Fruit fly (Drosophila melanogaster) whole organism, embryonic: ENCODE results near the gene Pxn.

ENCODE experiments used
- CG10462 ChIP-seq: fragments of 200-800 bp; sonication (Bioruptor generic); optimal IDR thresholded peaks from 2 replicates; lab custom pipeline; 2016; ENCODE audit warnings: missing biosample characterization, missing genetic modification characterization
- CG11247 ChIP-seq: fragments of 200-800 bp; sonication (Bioruptor generic); IDR thresholded peaks from 2 replicates; pipeline ENCODE4 v1.3.6; 2022; ENCODE audit warnings: missing biosample characterization, missing genetic modification characterization
- CG16813 ChIP-seq: fragments of 200-800 bp; sonication (Bioruptor generic); IDR thresholded peaks from 3 replicates; pipeline ENCODE4 v1.3.6; 2022; ENCODE audit warnings: missing biosample characterization, missing genetic modification characterization; ENCODE audit not compliant: partially characterized antibody
- CG18619 ChIP-seq: fragments of 200-800 bp; sonication (Bioruptor generic); optimal IDR thresholded peaks from 3 replicates; lab custom pipeline; 2017; ENCODE audit warnings: missing biosample characterization, mild to moderate bottlenecking, missing genetic modification characterization
- CG2875 ChIP-seq: fragments of 200-800 bp; sonication (Bioruptor generic); optimal IDR thresholded peaks from 2 replicates; lab custom pipeline; 2017; ENCODE audit warnings: missing biosample characterization, mild to moderate bottlenecking, missing genetic modification characterization, missing genetic modification reagents
- CG34224 ChIP-seq: fragments of 200-800 bp; sonication (Bioruptor generic); IDR thresholded peaks from 3 replicates; pipeline ENCODE4 v1.3.6; 2022; ENCODE audit warnings: missing biosample characterization, missing genetic modification characterization; ENCODE audit not compliant: partially characterized antibody
- CG7271 ChIP-seq: fragments of 200-800 bp; sonication (Bioruptor generic); optimal IDR thresholded peaks from 2 replicates; lab custom pipeline; 2018; ENCODE audit warnings: missing biosample characterization, mild to moderate bottlenecking, missing genetic modification characterization, moderate library complexity
- D19A ChIP-seq: fragments of 200-800 bp; optimal IDR thresholded peaks from 3 replicates; lab custom pipeline; 2019; ENCODE audit warnings: missing biosample characterization, mild to moderate bottlenecking, missing genetic modification characterization, moderate library complexity
- Doc2 ChIP-seq: fragments of 200-800 bp; sonication (Bioruptor generic); IDR thresholded peaks from 2 replicates; pipeline ENCODE4 v1.3.6; 2022; ENCODE audit warnings: missing biosample characterization, missing genetic modification characterization
- Dp ChIP-seq: fragments of 200-800 bp; sonication (Bioruptor generic); optimal IDR thresholded peaks from 2 replicates; lab custom pipeline; 2018; ENCODE audit warnings: missing biosample characterization, mild to moderate bottlenecking, missing genetic modification characterization, moderate library complexity
- Ets65A ChIP-seq: fragments of 200-800 bp; sonication (Bioruptor generic); peaks from one replicate; lab custom pipeline; 2016; ENCODE audit warnings: missing biosample characterization, missing genetic modification characterization
- HHEX ChIP-seq: fragments of 200-800 bp; sonication (Bioruptor generic); optimal IDR thresholded peaks from 3 replicates; lab custom pipeline; 2017; ENCODE audit warnings: missing biosample characterization, mild to moderate bottlenecking, missing genetic modification characterization, missing genetic modification reagents
- HLH3B ChIP-seq: fragments of 200-800 bp; sonication (Bioruptor generic); IDR thresholded peaks from 2 replicates; pipeline ENCODE4 v1.3.6; 2022; ENCODE audit warnings: missing biosample characterization, missing genetic modification characterization
- HmgD ChIP-seq: fragments of 200-800 bp; sonication (Bioruptor generic); optimal IDR thresholded peaks from 3 replicates; lab custom pipeline; 2016; ENCODE audit warnings: missing biosample characterization, missing genetic modification characterization
- Hsf ChIP-seq: fragments of 200-800 bp; sonication (Bioruptor generic); optimal IDR thresholded peaks from 3 replicates; lab custom pipeline; 2016; ENCODE audit warnings: missing biosample characterization, missing genetic modification characterization
- Jarid2 ChIP-seq: fragments of 200-800 bp; sonication (Bioruptor generic); optimal IDR thresholded peaks from 3 replicates; lab custom pipeline; 2017; ENCODE audit warnings: mild to moderate bottlenecking, missing biosample characterization, missing genetic modification reagents, missing genetic modification characterization
- Lim3 ChIP-seq: fragments of 200-800 bp; sonication (Bioruptor generic); IDR thresholded peaks from 2 replicates; pipeline ENCODE4 v1.3.6; 2022; ENCODE audit warnings: missing biosample characterization, missing genetic modification characterization
- Mad ChIP-seq: fragments of 200-800 bp; sonication (Bioruptor generic); optimal IDR thresholded peaks from 2 replicates; lab custom pipeline; 2016; ENCODE audit warnings: missing biosample characterization, missing genetic modification characterization
- Max ChIP-seq: fragments of 200-800 bp; sonication (Bioruptor generic); optimal IDR thresholded peaks from 2 replicates; lab custom pipeline; 2016; ENCODE audit warnings: missing biosample characterization, mild to moderate bottlenecking, missing genetic modification characterization
- Meics ChIP-seq: fragments of 200-800 bp; sonication (Bioruptor generic); optimal IDR thresholded peaks from 2 replicates; lab custom pipeline; 2017; ENCODE audit warnings: missing biosample characterization, mild to moderate bottlenecking, missing genetic modification characterization
- Scr ChIP-seq: fragments of 200-800 bp; sonication (Bioruptor generic); IDR thresholded peaks from 2 replicates; pipeline ENCODE4 v1.3.6; 2022; ENCODE audit warnings: missing biosample characterization, missing genetic modification characterization; ENCODE audit not compliant: partially characterized antibody
- Ssrp ChIP-seq: fragments of 200-800 bp; sonication (Bioruptor generic); optimal IDR thresholded peaks from 2 replicates; lab custom pipeline; 2018; ENCODE audit warnings: missing biosample characterization, mild to moderate bottlenecking, missing genetic modification characterization, moderate library complexity
- Stat92E ChIP-seq, 3 experiments: fragments of >200 bp in 2 of 3; fragments of 200-800 bp in 1 of 3; sonication (Bioruptor generic) in 1 of 3; optimal IDR thresholded peaks; 2 replicates each; lab custom pipeline; 2017 to 2019; ENCODE audit warnings: missing biosample characterization in 3 of 3, missing genetic modification characterization in 3 of 3, mild to moderate bottlenecking in 1 of 3, moderate library complexity in 1 of 3
- abd-A ChIP-seq: fragments of 200-800 bp; sonication (Bioruptor generic); optimal IDR thresholded peaks from 3 replicates; lab custom pipeline; 2019; ENCODE audit warnings: missing biosample characterization, mild to moderate bottlenecking, missing genetic modification characterization, moderate library complexity
- amos ChIP-seq: fragments of 200-800 bp; sonication (Bioruptor generic); IDR thresholded peaks from 2 replicates; pipeline ENCODE4 v1.3.6; 2022; ENCODE audit warnings: missing biosample characterization, missing genetic modification characterization; ENCODE audit not compliant: partially characterized antibody
- ato ChIP-seq: fragments of 200-800 bp; sonication (Bioruptor generic); IDR thresholded peaks from 2 replicates; pipeline ENCODE4 v1.3.6; 2022; ENCODE audit warnings: missing biosample characterization, missing genetic modification characterization; ENCODE audit not compliant: partially characterized antibody
- cas ChIP-seq: fragments of 200-800 bp; sonication (Bioruptor generic); IDR thresholded peaks from 2 replicates; pipeline ENCODE4 v1.3.6; 2022; ENCODE audit warnings: missing biosample characterization, missing genetic modification characterization
- crc ChIP-seq: fragments of 200-800 bp; sonication (Bioruptor generic); optimal IDR thresholded peaks from 2 replicates; lab custom pipeline; 2016; ENCODE audit warnings: missing biosample characterization, missing genetic modification characterization
- dimm ChIP-seq: fragments of 200-800 bp; sonication (Bioruptor generic); IDR thresholded peaks from 2 replicates; pipeline ENCODE4 v1.3.6; 2022; ENCODE audit warnings: missing biosample characterization, missing genetic modification characterization
- dm ChIP-seq: fragments of 200-800 bp; sonication (Bioruptor generic); optimal IDR thresholded peaks from 3 replicates; lab custom pipeline; 2016; ENCODE audit warnings: missing biosample characterization, missing genetic modification characterization
- dmrt11E ChIP-seq: fragments of 200-800 bp; sonication (Bioruptor generic); optimal IDR thresholded peaks from 3 replicates; lab custom pipeline; 2018; ENCODE audit warnings: missing biosample characterization, mild to moderate bottlenecking, missing genetic modification characterization, moderate library complexity
- esg ChIP-seq: fragments of 200-800 bp; sonication (Bioruptor generic); conservative IDR thresholded peaks from 2 replicates; pipeline ENCODE4 v1.3.6; 2022; ENCODE audit warnings: missing biosample characterization, missing genetic modification characterization
- ftz-f1 ChIP-seq: fragments of 200-800 bp; sonication (Bioruptor generic); optimal IDR thresholded peaks from 2 replicates; lab custom pipeline; 2016; ENCODE audit warnings: missing biosample characterization, missing genetic modification characterization
- fu2 ChIP-seq: fragments of 200-800 bp; sonication (Bioruptor generic); optimal IDR thresholded peaks from 2 replicates; lab custom pipeline; 2016; ENCODE audit warnings: missing biosample characterization, missing genetic modification characterization
- h ChIP-seq: fragments of >200 bp; optimal IDR thresholded peaks from 2 replicates; lab custom pipeline; 2017
- hbn ChIP-seq: fragments of 200-800 bp; sonication (Bioruptor generic); IDR thresholded peaks from 2 replicates; pipeline ENCODE4 v1.3.6; 2022; ENCODE audit warnings: missing biosample characterization, missing genetic modification characterization; ENCODE audit not compliant: partially characterized antibody
- jumu ChIP-seq: fragments of 200-800 bp; sonication (Bioruptor generic); optimal IDR thresholded peaks from 3 replicates; lab custom pipeline; 2016; ENCODE audit warnings: missing biosample characterization, missing genetic modification characterization
- lov ChIP-seq, 2 experiments: fragments of 200-800 bp in 1 of 2; fragments of >200 bp in 1 of 2; sonication (Bioruptor generic) in 1 of 2; IDR thresholded peaks in 1 of 2; optimal IDR thresholded peaks in 1 of 2; 2 replicates in 1 of 2; 3 replicates in 1 of 2; pipeline versions ENCODE4 v1.3.6 to Lab custom; 2017 to 2022; ENCODE audit warnings: missing biosample characterization in 1 of 2, missing genetic modification characterization in 1 of 2
- oc ChIP-seq: fragments of 200-800 bp; sonication (Bioruptor generic); optimal IDR thresholded peaks from 2 replicates; lab custom pipeline; 2018; ENCODE audit warnings: missing biosample characterization, mild to moderate bottlenecking, missing genetic modification characterization, moderate library complexity
- salm ChIP-seq: fragments of 200-800 bp; sonication (Bioruptor generic); optimal IDR thresholded peaks from 2 replicates; lab custom pipeline; 2018; ENCODE audit warnings: missing biosample characterization, mild to moderate bottlenecking, missing genetic modification characterization
- sens ChIP-seq: fragments of 200-800 bp; sonication (Bioruptor generic); peaks from one replicate; lab custom pipeline; 2016; ENCODE audit warnings: missing biosample characterization, missing genetic modification characterization
- stc ChIP-seq: fragments of 200-800 bp; sonication (Bioruptor generic); IDR thresholded peaks from 2 replicates; pipeline ENCODE4 v1.3.6; 2022; ENCODE audit warnings: missing biosample characterization, missing genetic modification characterization
- stwl ChIP-seq: fragments of 200-800 bp; sonication (Bioruptor generic); optimal IDR thresholded peaks from 3 replicates; lab custom pipeline; 2018; ENCODE audit warnings: missing biosample characterization, mild to moderate bottlenecking, missing genetic modification characterization, moderate library complexity
- tap ChIP-seq: fragments of 200-800 bp; optimal IDR thresholded peaks from 3 replicates; lab custom pipeline; 2019; ENCODE audit warnings: missing biosample characterization, mild to moderate bottlenecking, missing genetic modification characterization, moderate library complexity
- trem ChIP-seq: fragments of 200-800 bp; optimal IDR thresholded peaks from 3 replicates; lab custom pipeline; 2019; ENCODE audit warnings: missing biosample characterization, mild to moderate bottlenecking, missing genetic modification characterization, moderate library complexity
- unpg ChIP-seq: fragments of 200-800 bp; sonication (Bioruptor generic); optimal IDR thresholded peaks from 3 replicates; lab custom pipeline; 2018; ENCODE audit warnings: missing biosample characterization, mild to moderate bottlenecking, missing genetic modification characterization, moderate library complexity
- wdn ChIP-seq: fragments of 200-800 bp; sonication (Bioruptor generic); IDR thresholded peaks from 2 replicates; pipeline ENCODE4 v1.3.6; 2022; ENCODE audit warnings: missing biosample characterization, missing genetic modification characterization
- yki ChIP-seq: fragments of >200 bp; optimal IDR thresholded peaks from 3 replicates; lab custom pipeline; 2018
- zf30C ChIP-seq: fragments of 200-800 bp; sonication (Bioruptor generic); optimal IDR thresholded peaks from 3 replicates; lab custom pipeline; 2018; ENCODE audit warnings: missing biosample characterization, mild to moderate bottlenecking, missing genetic modification characterization
- zfh1 ChIP-seq: fragments of 200-800 bp; sonication (Bioruptor generic); IDR thresholded peaks from 3 replicates; pipeline ENCODE4 v1.3.6; 2022; ENCODE audit warnings: missing biosample characterization, missing genetic modification characterization

Pxn gene

dm6 chr3L:2554118-2554814 lies 75.6 kb downstream of the Pxn start, which contains the start of gene Spn (continued):
- TF ChIP-seq salm (tag; lab: Kevin White, UChicago) (peak; percentile 50), trem (peak; percentile 70), HmgD (GFP tag; lab: Kevin White, UChicago) (peak; percentile 50), Doc2 (GFP tag; lab: Robert Waterston, UW) (no peak), dm (GFP tag; lab: Kevin White, UChicago) (no peak), unpg (GFP tag; lab: Kevin White, UChicago) (no peak), crc (GFP tag; lab: Kevin White, UChicago) (no peak), Scr (GFP tag; lab: Robert Waterston, UW) (peak; percentile 98), ftz-f1 (GFP tag; lab: Kevin White, UChicago) (no peak), Mad (GFP tag; lab: Kevin White, UChicago) (peak; percentile 18), wdn (GFP tag; lab: Robert Waterston, UW) (no peak), Dp (GFP tag; lab: Kevin White, UChicago) (peak; percentile 91), lov (optimal IDR thresholded peaks at IDR 0.05; lab: Kevin White, UChicago) (no peak), lov (GFP tag; IDR thresholded peaks at IDR 0.05; lab: Robert Waterston, UW) (no peak), ato (GFP tag; lab: Robert Waterston, UW) (peak; percentile 98), tap (tag; lab: Kevin White, UChicago) (no peak), stwl (tag; lab: Kevin White, UChicago) (peak; percentile 89), cas (0 out of 2 replicates have a peak, but pooled peaks have one; percentile 28), esg (GFP tag; lab: Robert Waterston, UW) (no peak), amos (peak; percentile 99), HLH3B (no peak), CG11247 (GFP tag; lab: Robert Waterston, UW) (no peak), fu2 (no peak), CG2875 (GFP tag; lab: Kevin White, UChicago) (no peak), hbn (peak; percentile 99), sens (GFP tag; lab: Kevin White, UChicago) (peak; percentile 90), Lim3 (GFP tag; lab: Robert Waterston, UW) (no peak), yki (lab: Kevin White, UChicago) (no peak), Hsf (GFP tag; lab: Kevin White, UChicago) (no peak), CG18619 (GFP tag; lab: Kevin White, UChicago) (peak; percentile 11), CG34224 (GFP tag; lab: Robert Waterston, UW) (peak; percentile 98), Meics (GFP tag; lab: Kevin White, UChicago) (no peak), oc (tag; lab: Kevin White, UChicago) (no peak), CG10462 (GFP tag; lab: Kevin White, UChicago) (no peak), h (lab: Kevin White, UChicago) (no peak), CG16813 (GFP tag; lab: Robert Waterston, UW) (peak; percentile 98), dimm (GFP tag; lab: Robert Waterston, UW) (no peak), Ets65A (GFP tag; lab: Kevin White, UChicago) (no peak), abd-A (tag; lab: Kevin White, UChicago) (no peak), zfh1 (GFP tag; lab: Robert Waterston, UW) (no peak), dmrt11E (tag; lab: Kevin White, UChicago) (no peak), Max (GFP tag; lab: Kevin White, UChicago) (no peak), Stat92E (GFP tag; optimal IDR thresholded peaks at IDR 0.05; lab: Kevin White, UChicago) (peak in 1 of 3 experiments; percentile 81), zf30C (GFP tag; lab: Kevin White, UChicago) (peak; percentile 33), Ssrp (tag; lab: Kevin White, UChicago) (no peak), D19A (peak; percentile 84), stc (GFP tag; lab: Robert Waterston, UW) (no peak; the same call in 1 of the 2 replicates), Jarid2 (GFP tag; lab: Kevin White, UChicago) (peak; percentile 81), jumu (no peak), CG7271 (no peak), HHEX (GFP tag; lab: Kevin White, UChicago) (no peak)
